Fruit fly (Drosophila melanogaster) whole organism, embryonic: ENCODE data around the gene Pp1-87B.

ENCODE experiments used
- Asciz ChIP-seq: fragments of 200-800 bp; sonication (Bioruptor generic); optimal IDR thresholded peaks from 2 replicates; lab custom pipeline; 2017; ENCODE audit warnings: missing biosample characterization, mild to moderate bottlenecking, missing genetic modification characterization, missing genetic modification reagents
- CG10147 ChIP-seq: fragments of 200-800 bp; sonication (Bioruptor generic); optimal IDR thresholded peaks from 2 replicates; lab custom pipeline; 2019; ENCODE audit warnings: missing biosample characterization, mild to moderate bottlenecking, missing genetic modification characterization, moderate library complexity
- CG12769 ChIP-seq: fragments of 200-800 bp; sonication (Bioruptor generic); optimal IDR thresholded peaks from 2 replicates; lab custom pipeline; 2019; ENCODE audit warnings: missing biosample characterization, mild to moderate bottlenecking, missing genetic modification characterization, moderate library complexity
- CG13123 ChIP-seq: fragments of 200-800 bp; sonication (Bioruptor generic); optimal IDR thresholded peaks from 2 replicates; lab custom pipeline; 2016; ENCODE audit warnings: missing biosample characterization, missing genetic modification characterization
- CG1647 ChIP-seq: fragments of 200-800 bp; sonication (Bioruptor generic); optimal IDR thresholded peaks from 3 replicates; lab custom pipeline; 2016; ENCODE audit warnings: missing biosample characterization, missing genetic modification characterization
- CG17912 ChIP-seq: fragments of 200-800 bp; sonication (Bioruptor generic); optimal IDR thresholded peaks from 2 replicates; lab custom pipeline; 2018; ENCODE audit warnings: missing biosample characterization, mild to moderate bottlenecking, missing genetic modification characterization
- CG2116 ChIP-seq: fragments of 200-800 bp; sonication (Bioruptor generic); optimal IDR thresholded peaks from 3 replicates; lab custom pipeline; 2018; ENCODE audit warnings: missing biosample characterization, mild to moderate bottlenecking, missing genetic modification characterization
- CG2889 ChIP-seq: fragments of 200-800 bp; sonication (Bioruptor generic); IDR thresholded peaks from 3 replicates; pipeline ENCODE4 v1.3.6; 2022; ENCODE audit warnings: missing biosample characterization, missing genetic modification characterization
- CG30403 ChIP-seq: fragments of 200-800 bp; sonication (Bioruptor generic); optimal IDR thresholded peaks from 3 replicates; lab custom pipeline; 2016; ENCODE audit warnings: missing biosample characterization, missing genetic modification characterization
- CG32767 ChIP-seq: fragments of 200-800 bp; sonication (Bioruptor generic); IDR thresholded peaks from 2 replicates; pipeline ENCODE4 v1.3.6; 2022; ENCODE audit warnings: missing biosample characterization, missing genetic modification characterization
- CG3281 ChIP-seq: fragments of 200-800 bp; sonication (Bioruptor generic); optimal IDR thresholded peaks from 3 replicates; lab custom pipeline; 2017; ENCODE audit warnings: missing biosample characterization, mild to moderate bottlenecking, missing genetic modification characterization
- CG6683 ChIP-seq: fragments of 200-800 bp; sonication (Bioruptor generic); optimal IDR thresholded peaks from 2 replicates; lab custom pipeline; 2017; ENCODE audit warnings: missing biosample characterization, mild to moderate bottlenecking, missing genetic modification characterization, missing genetic modification reagents
- CG8290 ChIP-seq, 3 experiments: fragments of 200-800 bp; sonication (Bioruptor generic); optimal IDR thresholded peaks; 2 replicates each; lab custom pipeline; 2016 to 2019; ENCODE audit warnings: missing biosample characterization in 3 of 3, missing genetic modification characterization in 3 of 3, mild to moderate bottlenecking in 2 of 3, moderate library complexity in 1 of 3
- CG8359 ChIP-seq: fragments of 200-800 bp; sonication (Bioruptor generic); optimal IDR thresholded peaks from 2 replicates; lab custom pipeline; 2017; ENCODE audit warnings: missing biosample characterization, mild to moderate bottlenecking, missing genetic modification characterization, borderline replicate concordance
- CG8765 ChIP-seq: fragments of 200-800 bp; sonication (Bioruptor generic); IDR thresholded peaks from 2 replicates; pipeline ENCODE4 v1.3.6; 2022; ENCODE audit warnings: missing biosample characterization, missing genetic modification characterization
- CG8924 ChIP-seq: fragments of 200-800 bp; optimal IDR thresholded peaks from 3 replicates; lab custom pipeline; 2019; ENCODE audit warnings: missing biosample characterization, mild to moderate bottlenecking, missing genetic modification characterization, moderate library complexity
- Dbx ChIP-seq: fragments of 200-800 bp; sonication (Bioruptor generic); IDR thresholded peaks from 3 replicates; pipeline ENCODE4 v1.3.6; 2022; ENCODE audit warnings: missing biosample characterization, missing genetic modification characterization
- Dek ChIP-seq: fragments of 200-800 bp; sonication (Bioruptor generic); optimal IDR thresholded peaks from 3 replicates; lab custom pipeline; 2019; ENCODE audit warnings: missing biosample characterization, mild to moderate bottlenecking, missing genetic modification characterization, moderate library complexity
- Ets97D ChIP-seq: fragments of 200-800 bp; sonication (Bioruptor generic); optimal IDR thresholded peaks from 3 replicates; lab custom pipeline; 2016; ENCODE audit warnings: missing biosample characterization, missing genetic modification characterization
- Hand ChIP-seq: fragments of 200-800 bp; sonication (Bioruptor generic); optimal IDR thresholded peaks from 2 replicates; lab custom pipeline; 2017; ENCODE audit warnings: mild to moderate bottlenecking, missing biosample characterization, missing genetic modification reagents, missing genetic modification characterization
- Hey ChIP-seq: fragments of 200-800 bp; sonication (Bioruptor generic); optimal IDR thresholded peaks from 3 replicates; lab custom pipeline; 2018; ENCODE audit warnings: missing biosample characterization, mild to moderate bottlenecking, missing genetic modification characterization
- Lim3 ChIP-seq: fragments of 200-800 bp; sonication (Bioruptor generic); IDR thresholded peaks from 2 replicates; pipeline ENCODE4 v1.3.6; 2022; ENCODE audit warnings: missing biosample characterization, missing genetic modification characterization
- MBD-R2 ChIP-seq: fragments of 200-800 bp; sonication (Bioruptor generic); IDR thresholded peaks from 2 replicates; pipeline ENCODE4 v1.3.6; 2022; ENCODE audit warnings: missing biosample characterization, missing genetic modification characterization
- Myb ChIP-seq: fragments of 200-800 bp; sonication (Bioruptor generic); optimal IDR thresholded peaks from 2 replicates; lab custom pipeline; 2016; ENCODE audit warnings: missing biosample characterization, missing genetic modification characterization
- Nf-YB ChIP-seq: fragments of 200-800 bp; sonication (Bioruptor generic); optimal IDR thresholded peaks from 3 replicates; lab custom pipeline; 2019; ENCODE audit warnings: missing biosample characterization, mild to moderate bottlenecking, missing genetic modification characterization, moderate library complexity
- Oaz ChIP-seq: fragments of 200-800 bp; sonication (Bioruptor generic); IDR thresholded peaks from 2 replicates; pipeline ENCODE4 v1.3.6; 2022; ENCODE audit warnings: missing biosample characterization, missing genetic modification characterization
- Oli ChIP-seq: fragments of 200-800 bp; sonication (Bioruptor generic); optimal IDR thresholded peaks from 2 replicates; lab custom pipeline; 2018; ENCODE audit warnings: missing biosample characterization, mild to moderate bottlenecking, missing genetic modification characterization, moderate library complexity
- Opbp ChIP-seq: fragments of 200-800 bp; sonication (Bioruptor generic); IDR thresholded peaks from 3 replicates; pipeline ENCODE4 v1.3.6; 2022; ENCODE audit warnings: missing biosample characterization, missing genetic modification characterization; ENCODE audit not compliant: partially characterized antibody
- Poxn ChIP-seq: fragments of 200-800 bp; sonication (Bioruptor generic); IDR thresholded peaks from 2 replicates; pipeline ENCODE4 v1.3.6; 2022; ENCODE audit warnings: missing biosample characterization, missing genetic modification characterization
- Sin3A ChIP-seq: fragments of >200 bp; optimal IDR thresholded peaks from 2 replicates; lab custom pipeline; 2018
- Stat92E ChIP-seq, 3 experiments: fragments of >200 bp in 2 of 3; fragments of 200-800 bp in 1 of 3; sonication (Bioruptor generic) in 1 of 3; optimal IDR thresholded peaks; 2 replicates each; lab custom pipeline; 2017 to 2019; ENCODE audit warnings: missing biosample characterization in 3 of 3, missing genetic modification characterization in 3 of 3, mild to moderate bottlenecking in 1 of 3, moderate library complexity in 1 of 3
- aop ChIP-seq: fragments of 200-800 bp; sonication (Bioruptor generic); IDR thresholded peaks from 2 replicates; pipeline ENCODE4 v1.3.6; 2022; ENCODE audit warnings: missing biosample characterization, missing genetic modification characterization
- disco-r ChIP-seq: fragments of 200-800 bp; sonication (Bioruptor generic); optimal IDR thresholded peaks from 2 replicates; lab custom pipeline; 2016; ENCODE audit warnings: missing biosample characterization, missing genetic modification characterization
- emc ChIP-seq: fragments of 200-800 bp; sonication (Bioruptor generic); optimal IDR thresholded peaks from 2 replicates; lab custom pipeline; 2016; ENCODE audit warnings: missing biosample characterization, missing genetic modification characterization
- gfzf ChIP-seq: fragments of 200-800 bp; sonication (Bioruptor generic); optimal IDR thresholded peaks from 2 replicates; lab custom pipeline; 2016; ENCODE audit warnings: missing biosample characterization, mild to moderate bottlenecking, missing genetic modification characterization, moderate library complexity
- her ChIP-seq: fragments of 200-800 bp; sonication (Bioruptor generic); optimal IDR thresholded peaks from 2 replicates; lab custom pipeline; 2016; ENCODE audit warnings: missing biosample characterization, missing genetic modification characterization
- hth ChIP-seq: fragments of >200 bp; optimal IDR thresholded peaks from 2 replicates; lab custom pipeline; 2017; ENCODE audit warnings: inconsistent platforms
- maf-S ChIP-seq: fragments of 200-800 bp; sonication (Bioruptor generic); optimal IDR thresholded peaks from 2 replicates; lab custom pipeline; 2016; ENCODE audit warnings: missing biosample characterization, missing genetic modification characterization
- nmo ChIP-seq: fragments of 200-800 bp; sonication (Bioruptor generic); optimal IDR thresholded peaks from 2 replicates; lab custom pipeline; 2018; ENCODE audit warnings: missing biosample characterization, mild to moderate bottlenecking, missing genetic modification characterization, moderate library complexity
- pfk ChIP-seq: fragments of 200-800 bp; sonication (Bioruptor generic); optimal IDR thresholded peaks from 2 replicates; lab custom pipeline; 2018; ENCODE audit warnings: missing biosample characterization, mild to moderate bottlenecking, missing genetic modification characterization, moderate library complexity
- pho ChIP-seq: fragments of 200-800 bp; sonication (Bioruptor generic); optimal IDR thresholded peaks from 2 replicates; lab custom pipeline; 2016; ENCODE audit warnings: missing biosample characterization, missing genetic modification characterization
- phol ChIP-seq: fragments of 200-800 bp; sonication (Bioruptor generic); optimal IDR thresholded peaks from 3 replicates; lab custom pipeline; 2018; ENCODE audit warnings: missing biosample characterization, mild to moderate bottlenecking, missing genetic modification characterization, moderate library complexity
- pum ChIP-seq: fragments of 200-800 bp; sonication (Bioruptor generic); optimal IDR thresholded peaks from 2 replicates; lab custom pipeline; 2016; ENCODE audit warnings: missing biosample characterization, missing genetic modification characterization
- sd ChIP-seq: fragments of 200-800 bp; sonication (Bioruptor generic); optimal IDR thresholded peaks from 3 replicates; lab custom pipeline; 2018; ENCODE audit warnings: missing biosample characterization, mild to moderate bottlenecking, missing genetic modification characterization, moderate library complexity
- seq ChIP-seq: fragments of 200-800 bp; sonication (Bioruptor generic); IDR thresholded peaks from 2 replicates; pipeline ENCODE4 v1.3.6; 2022; ENCODE audit warnings: missing biosample characterization, missing genetic modification characterization
- tin ChIP-seq: fragments of 200-800 bp; sonication (Bioruptor generic); optimal IDR thresholded peaks from 3 replicates; lab custom pipeline; 2016; ENCODE audit warnings: missing biosample characterization, missing genetic modification characterization
- unpg ChIP-seq: fragments of 200-800 bp; sonication (Bioruptor generic); optimal IDR thresholded peaks from 3 replicates; lab custom pipeline; 2018; ENCODE audit warnings: missing biosample characterization, mild to moderate bottlenecking, missing genetic modification characterization, moderate library complexity
- zen2 ChIP-seq: fragments of 200-800 bp; sonication (Bioruptor generic); IDR thresholded peaks from 3 replicates; pipeline ENCODE4 v1.3.6; 2022; ENCODE audit warnings: missing biosample characterization, missing genetic modification characterization; ENCODE audit not compliant: partially characterized antibody

Gene Pp1-87B

dm6 chr3R:12406235-12407196 is 19.2 kb downstream of the Pp1-87B start, which contains the start of gene CG5167 (continued):
- TF ChIP-seq sd (tag; lab: Kevin White, UChicago) (no peak), CG17912 (no peak), MBD-R2 (GFP tag; lab: Robert Waterston, UW) (peak; percentile 21; the same call in 1 of the 2 replicates), disco-r (GFP tag; lab: Kevin White, UChicago) (no peak), CG8765 (GFP tag; lab: Robert Waterston, UW) (0 out of 2 replicates have a peak, but pooled peaks have one; percentile 5), Lim3 (GFP tag; lab: Robert Waterston, UW) (no peak), pfk (no peak), Hand (GFP tag; lab: Kevin White, UChicago) (no peak), zen2 (GFP tag; lab: Robert Waterston, UW) (no peak), Asciz (no peak), CG13123 (no peak), CG2889 (GFP tag; lab: Robert Waterston, UW) (no peak), Poxn (GFP tag; lab: Robert Waterston, UW) (no peak), Ets97D (GFP tag; lab: Kevin White, UChicago) (no peak), pho (GFP tag; lab: Kevin White, UChicago) (peak; percentile 18), CG30403 (GFP tag; lab: Kevin White, UChicago) (peak; percentile 34), Oli (tag; lab: Kevin White, UChicago) (peak; percentile 2), CG2116 (peak; percentile 43), CG10147 (GFP tag; lab: Kevin White, UChicago) (peak; percentile 25), CG12769 (no peak), pum (GFP tag; lab: Kevin White, UChicago) (no peak), Oaz (GFP tag; lab: Robert Waterston, UW) (no peak), maf-S (GFP tag; lab: Kevin White, UChicago) (no peak), seq (no peak), CG3281 (GFP tag; lab: Kevin White, UChicago) (peak; percentile 24), her (GFP tag; lab: Kevin White, UChicago) (no peak), Dbx (GFP tag; lab: Robert Waterston, UW) (no peak), Dek (peak; percentile 47), CG8924 (tag; lab: Kevin White, UChicago) (peak; percentile 63), CG6683 (GFP tag; lab: Kevin White, UChicago) (no peak), Stat92E (GFP tag; optimal IDR thresholded peaks at IDR 0.05; lab: Kevin White, UChicago) (no peak), unpg (GFP tag; lab: Kevin White, UChicago) (peak; percentile 70), CG1647 (no peak), CG8290 (GFP tag; optimal IDR thresholded peaks at IDR 0.05; lab: Kevin White, UChicago) (peak; percentile 61), CG8290 (tag; optimal IDR thresholded peaks at IDR 0.05; lab: Kevin White, UChicago) (peak in 1 of 2 experiments; percentile 29), Opbp (GFP tag; lab: Robert Waterston, UW) (no peak), Myb (GFP tag; lab: Kevin White, UChicago) (peak; percentile 9), emc (GFP tag; lab: Kevin White, UChicago) (no peak), gfzf (GFP tag; lab: Kevin White, UChicago) (no peak), Hey (tag; lab: Kevin White, UChicago) (no peak), hth (lab: Kevin White, UChicago) (no peak), Nf-YB (no peak), tin (GFP tag; lab: Kevin White, UChicago) (peak; percentile 18), Sin3A (lab: Kevin White, UChicago) (no peak), nmo (GFP tag; lab: Kevin White, UChicago) (peak; percentile 22), aop (GFP tag; lab: Robert Waterston, UW) (no peak), CG32767 (GFP tag; lab: Robert Waterston, UW) (no peak), phol (tag; lab: Kevin White, UChicago) (peak; percentile 48), CG8359 (GFP tag; lab: Kevin White, UChicago) (no peak)
